Fruit fly (Drosophila melanogaster) whole organism, adult: ENCODE results near the gene CG15894.

Source experiments
- CG11617 ChIP-seq: fragments of 200-800 bp; sonication (Bioruptor generic); optimal IDR thresholded peaks from 2 replicates; lab custom pipeline; 2017; ENCODE audit warnings: mild to moderate bottlenecking, missing biosample characterization, missing genetic modification reagents, missing genetic modification characterization
- CG12768 ChIP-seq: fragments of 200-800 bp; sonication (Bioruptor generic); optimal IDR thresholded peaks from 2 replicates; lab custom pipeline; 2017; ENCODE audit warnings: missing biosample characterization, missing genetic modification characterization, mild to moderate bottlenecking, moderate library complexity, missing genetic modification reagents
- CG14711 ChIP-seq: fragments of 200-800 bp; sonication (Bioruptor generic); optimal IDR thresholded peaks from 2 replicates; lab custom pipeline; 2018; ENCODE audit warnings: missing biosample characterization, mild to moderate bottlenecking, missing genetic modification characterization, moderate library complexity
- CG1620 ChIP-seq: fragments of 200-800 bp; sonication (Bioruptor generic); optimal IDR thresholded peaks from 2 replicates; lab custom pipeline; 2016; ENCODE audit warnings: missing biosample characterization, missing genetic modification characterization
- CG33017 ChIP-seq: fragments of 200-800 bp; sonication (Bioruptor generic); optimal IDR thresholded peaks from 2 replicates; lab custom pipeline; 2018; ENCODE audit warnings: missing biosample characterization, mild to moderate bottlenecking, missing genetic modification characterization, moderate library complexity
- CG5204 ChIP-seq: fragments of 200-800 bp; sonication (Bioruptor generic); optimal IDR thresholded peaks from 2 replicates; lab custom pipeline; 2016; ENCODE audit warnings: missing biosample characterization, missing genetic modification characterization
- CG7045 ChIP-seq: fragments of 200-800 bp; sonication (Bioruptor generic); optimal IDR thresholded peaks from 2 replicates; lab custom pipeline; 2017; ENCODE audit warnings: missing biosample characterization, mild to moderate bottlenecking, missing genetic modification characterization
- CG7101 ChIP-seq: fragments of 200-800 bp; sonication (Bioruptor generic); optimal IDR thresholded peaks from 2 replicates; lab custom pipeline; 2018; ENCODE audit warnings: missing biosample characterization, mild to moderate bottlenecking, missing genetic modification characterization, moderate library complexity
- Clk ChIP-seq: fragments of 200-800 bp; sonication (Bioruptor generic); optimal IDR thresholded peaks from 2 replicates; lab custom pipeline; 2017; ENCODE audit warnings: missing biosample characterization, missing genetic modification characterization
- Crg-1 ChIP-seq: fragments of 200-800 bp; sonication (Bioruptor generic); optimal IDR thresholded peaks from 2 replicates; lab custom pipeline; 2016; ENCODE audit warnings: missing biosample characterization, missing genetic modification characterization
- Hr96 ChIP-seq: fragments of 200-800 bp; sonication (Bioruptor generic); optimal IDR thresholded peaks from 2 replicates; lab custom pipeline; 2016; ENCODE audit warnings: missing biosample characterization, missing genetic modification characterization
- Mnt ChIP-seq: fragments of 200-800 bp; sonication (Bioruptor generic); optimal IDR thresholded peaks from 2 replicates; lab custom pipeline; 2016; ENCODE audit warnings: missing biosample characterization, mild to moderate bottlenecking, missing genetic modification characterization
- bab1 ChIP-seq: fragments of 200-800 bp; sonication (Bioruptor generic); optimal IDR thresholded peaks from 3 replicates; lab custom pipeline; 2019; ENCODE audit warnings: missing biosample characterization, mild to moderate bottlenecking, missing genetic modification characterization, moderate library complexity
- cic ChIP-seq: fragments of 200-800 bp; sonication (Bioruptor generic); optimal IDR thresholded peaks from 2 replicates; lab custom pipeline; 2017; ENCODE audit warnings: missing biosample characterization, mild to moderate bottlenecking, missing genetic modification characterization, moderate library complexity
- cnc ChIP-seq, 2 experiments: fragments of >200 bp; optimal IDR thresholded peaks; 2 replicates each; lab custom pipeline; 2017
- kay ChIP-seq: fragments of 200-800 bp; sonication (Bioruptor generic); peaks from one replicate; lab custom pipeline; 2016; ENCODE audit warnings: missing biosample characterization, missing genetic modification characterization, borderline replicate concordance
- ovo ChIP-seq: fragments of 200-800 bp; sonication (Bioruptor generic); optimal IDR thresholded peaks from 2 replicates; lab custom pipeline; 2016; ENCODE audit warnings: missing biosample characterization, missing genetic modification characterization
- pad ChIP-seq: fragments of 200-800 bp; sonication (Bioruptor generic); optimal IDR thresholded peaks from 3 replicates; lab custom pipeline; 2017; ENCODE audit warnings: missing biosample characterization, missing genetic modification characterization, mild to moderate bottlenecking, moderate library complexity, missing genetic modification reagents
- tj ChIP-seq: fragments of 200-800 bp; sonication (Bioruptor generic); optimal IDR thresholded peaks from 3 replicates; lab custom pipeline; 2017; ENCODE audit warnings: missing biosample characterization, mild to moderate bottlenecking, missing genetic modification characterization, moderate library complexity
- toe ChIP-seq: fragments of 200-800 bp; sonication (Bioruptor generic); optimal IDR thresholded peaks from 2 replicates; lab custom pipeline; 2016; ENCODE audit warnings: missing biosample characterization, missing genetic modification characterization

The CG15894 gene

dm6 chrX:6308852-6309251, at the start of gene CG15894:
CG15894 (plus strand) TSS chrX:6309212.
- TF ChIP-seq kay (GFP tag; lab: Kevin White, UChicago) (peak; percentile 21), cnc (optimal IDR thresholded peaks at IDR 0.05; lab: Kevin White, UChicago) (no peak), CG7045 (GFP tag; lab: Kevin White, UChicago) (no peak), bab1 (GFP tag; lab: Kevin White, UChicago) (no peak), CG7101 (peak; percentile 29), CG11617 (no peak), CG12768 (GFP tag; lab: Kevin White, UChicago) (peak; percentile 21), ovo (GFP tag; lab: Kevin White, UChicago) (no peak), Clk (no peak)

dm6 chrX:6259696-6260095, 49.3 kb upstream of the CG15894 start:
- TF ChIP-seq CG33017 (tag; lab: Kevin White, UChicago): no peak
- TF ChIP-seq bab1 (GFP tag; lab: Kevin White, UChicago): no peak
- no peak for TF ChIP-seq Crg-1

- TF ChIP-seq bab1 (GFP tag; lab: Kevin White, UChicago) (peak; percentile 48), CG1620 (GFP tag; lab: Kevin White, UChicago) (peak; percentile 7), CG5204 (GFP tag; lab: Kevin White, UChicago) (no peak), Mnt (GFP tag; lab: Kevin White, UChicago) (peak; percentile 24), toe (peak; percentile 16), pad (GFP tag; lab: Kevin White, UChicago) (no peak)
Measured at dm6 chrX:6260900-6261299, 48.1 kb upstream of the CG15894 start, which contains the start of gene Josd. Josd (plus strand) TSS chrX:6261169.

dm6 chrX:6263614-6264130, 45.3 kb upstream of the CG15894 start:
- TF ChIP-seq ovo (GFP tag; lab: Kevin White, UChicago) (no peak), cnc (optimal IDR thresholded peaks at IDR 0.05; lab: Kevin White, UChicago) (no peak), bab1 (GFP tag; lab: Kevin White, UChicago) (peak; percentile 12)

dm6 chrX:6264456-6264855, 44.6 kb upstream of the CG15894 start:
- TF ChIP-seq kay (GFP tag; lab: Kevin White, UChicago) (no peak), cic (GFP tag; lab: Kevin White, UChicago) (peak; percentile 12), CG7045 (GFP tag; lab: Kevin White, UChicago) (no peak), CG1620 (GFP tag; lab: Kevin White, UChicago) (no peak), tj (peak; percentile 50), Clk (no peak), CG7101 (no peak), cnc (optimal IDR thresholded peaks at IDR 0.05; lab: Kevin White, UChicago) (no peak), Crg-1 (no peak), CG5204 (GFP tag; lab: Kevin White, UChicago) (no peak), pad (GFP tag; lab: Kevin White, UChicago) (no peak), ovo (GFP tag; lab: Kevin White, UChicago) (no peak), CG33017 (tag; lab: Kevin White, UChicago) (no peak), CG12768 (GFP tag; lab: Kevin White, UChicago) (no peak)

dm6 chrX:6265456-6265877, 43.5 kb upstream of the CG15894 start:
- peak; percentile 79 for TF ChIP-seq CG14711
- peak; percentile 93 for TF ChIP-seq CG11617
- TF ChIP-seq bab1 (GFP tag; lab: Kevin White, UChicago): peak; percentile 95
- peak; percentile 62 for TF ChIP-seq pad (GFP tag; lab: Kevin White, UChicago)
- peak; percentile 41 for TF ChIP-seq CG12768 (GFP tag; lab: Kevin White, UChicago)
- peak; percentile 48 for TF ChIP-seq Clk
- TF ChIP-seq ovo (GFP tag; lab: Kevin White, UChicago): peak; percentile 56
- TF ChIP-seq cnc (optimal IDR thresholded peaks at IDR 0.05; lab: Kevin White, UChicago): no peak
- peak; percentile 45 for TF ChIP-seq toe
- peak; percentile 60 for TF ChIP-seq CG5204 (GFP tag; lab: Kevin White, UChicago)
- peak; percentile 78 for TF ChIP-seq Mnt (GFP tag; lab: Kevin White, UChicago)
- peak; percentile 86 for TF ChIP-seq CG1620 (GFP tag; lab: Kevin White, UChicago)
- TF ChIP-seq CG7045 (GFP tag; lab: Kevin White, UChicago): peak; percentile 69
- TF ChIP-seq Crg-1: peak; percentile 84
- no peak for TF ChIP-seq kay (GFP tag; lab: Kevin White, UChicago)
- TF ChIP-seq cic (GFP tag; lab: Kevin White, UChicago): no peak
- peak; percentile 68 for TF ChIP-seq CG33017 (tag; lab: Kevin White, UChicago)
- no peak for TF ChIP-seq Hr96
- TF ChIP-seq CG7101: peak; percentile 86
- peak; percentile 72 for TF ChIP-seq tj

dm6 chrX:6266092-6266491, 42.9 kb upstream of the CG15894 start:
- TF ChIP-seq pad (GFP tag; lab: Kevin White, UChicago) (peak; percentile 60), Hr96 (no peak)
